Worm (Caenorhabditis elegans): ENCODE results near the gene abu-8.

Gene abu-8

ce11 chrV:5172833-5173232 lies 21.6 kb downstream of the abu-8 start, which contains the start of gene srt-65:
Gene srt-65 (minus strand): TSS chrV:5172933.
- TF ChIP-seq fos-1 (tag; optimal IDR thresholded peaks at IDR 0.05) (no peak), fkh-2 (tag; optimal IDR thresholded peaks at IDR 0.05) (no peak), nhr-12 (tag; optimal IDR thresholded peaks at IDR 0.05) (no peak), nhr-67 (tag; optimal IDR thresholded peaks at IDR 0.05) (no peak), lin-39 (tag; optimal IDR thresholded peaks at IDR 0.05) (no peak), ztf-4 (tag; optimal IDR thresholded peaks at IDR 0.05) (no peak), lsy-12 (tag; optimal IDR thresholded peaks at IDR 0.05) (no peak)

- TF ChIP-seq ztf-11 (tag; optimal IDR thresholded peaks at IDR 0.05), result no peak
- no peak for TF ChIP-seq ceh-28 (tag; optimal IDR thresholded peaks at IDR 0.05)
- no peak for TF ChIP-seq nhr-77 (tag; optimal IDR thresholded peaks at IDR 0.05)
- no peak for TF ChIP-seq unc-39 (tag; optimal IDR thresholded peaks at IDR 0.05)
- TF ChIP-seq fos-1 (tag; optimal IDR thresholded peaks at IDR 0.05), result no peak
- no peak for TF ChIP-seq egl-5 (tag; optimal IDR thresholded peaks at IDR 0.05)
- TF ChIP-seq mml-1 (tag; optimal IDR thresholded peaks at IDR 0.05), result no peak
- TF ChIP-seq fkh-10 (GFP tag; optimal IDR thresholded peaks at IDR 0.05), result no peak
Observed at ce11 chrV:5169586-5169985, 24.8 kb downstream of the abu-8 start, which contains the start of gene srt-64. Gene srt-64 (minus strand): TSS chrV:5169686.

- TF ChIP-seq nhr-11 (tag; optimal IDR thresholded peaks at IDR 0.05) (no peak), unc-39 (tag; optimal IDR thresholded peaks at IDR 0.05) (no peak), nhr-77 (tag; optimal IDR thresholded peaks at IDR 0.05) (no peak)
Observed at ce11 chrV:5165426-5165825, 29.0 kb downstream of the abu-8 start, which contains the start of gene srw-140. Gene srw-140 (plus strand): TSS chrV:5165726.

- TF ChIP-seq unc-39 (tag; optimal IDR thresholded peaks at IDR 0.05) (no peak), nhr-28 (tag; optimal IDR thresholded peaks at IDR 0.05) (no peak), ama-1 (optimal IDR thresholded peaks at IDR 0.05) (no peak), jun-1 (tag; optimal IDR thresholded peaks at IDR 0.05) (no peak), sea-2 (GFP tag; optimal IDR thresholded peaks at IDR 0.05) (no peak), egl-5 (tag; optimal IDR thresholded peaks at IDR 0.05) (no peak), nfya-1 (tag; optimal IDR thresholded peaks at IDR 0.05; ENCODE audit: insufficient read depth) (no peak), lin-39 (tag; optimal IDR thresholded peaks at IDR 0.05) (no peak), pha-4 (tag; optimal IDR thresholded peaks at IDR 0.05) (no peak), unc-62 (GFP tag; optimal IDR thresholded peaks at IDR 0.05) (no peak), pqm-1 (tag; optimal IDR thresholded peaks at IDR 0.05) (no peak), nhr-77 (tag; optimal IDR thresholded peaks at IDR 0.05) (no peak), zag-1 (tag; optimal IDR thresholded peaks at IDR 0.05) (no peak), snpc-4 (tag; optimal IDR thresholded peaks at IDR 0.05) (no peak), elt-3 (tag; optimal IDR thresholded peaks at IDR 0.05) (no peak), tbx-2 (tag; optimal IDR thresholded peaks at IDR 0.05) (no peak), nhr-11 (tag; optimal IDR thresholded peaks at IDR 0.05) (no peak), nhr-12 (tag; optimal IDR thresholded peaks at IDR 0.05) (no peak)
Observed at ce11 chrV:5164682-5165081, 29.7 kb downstream of the abu-8 start, which contains the start of gene abu-7. Gene abu-7 (minus strand): TSS chrV:5164782.

- TF ChIP-seq nfya-1 (tag; optimal IDR thresholded peaks at IDR 0.05; ENCODE audit: insufficient read depth) (no peak), nhr-43 (tag; optimal IDR thresholded peaks at IDR 0.05; ENCODE audit: poor library complexity, severe bottlenecking) (no peak), ztf-11 (tag; optimal IDR thresholded peaks at IDR 0.05) (no peak), elt-2 (tag; optimal IDR thresholded peaks at IDR 0.05) (no peak), daf-12 (tag; optimal IDR thresholded peaks at IDR 0.05) (no peak), ama-1 (optimal IDR thresholded peaks at IDR 0.05) (no peak), nhr-67 (tag; optimal IDR thresholded peaks at IDR 0.05) (no peak), nhr-77 (tag; optimal IDR thresholded peaks at IDR 0.05) (no peak), fkh-2 (tag; optimal IDR thresholded peaks at IDR 0.05) (no peak), ceh-16 (tag; optimal IDR thresholded peaks at IDR 0.05) (no peak), zag-1 (tag; optimal IDR thresholded peaks at IDR 0.05) (no peak), egl-27 (tag; optimal IDR thresholded peaks at IDR 0.05) (no peak), mdl-1 (tag; optimal IDR thresholded peaks at IDR 0.05) (no peak), tbx-2 (tag; optimal IDR thresholded peaks at IDR 0.05) (no peak), ceh-28 (tag; optimal IDR thresholded peaks at IDR 0.05) (no peak), snpc-4 (tag; optimal IDR thresholded peaks at IDR 0.05) (no peak), unc-62 (GFP tag; optimal IDR thresholded peaks at IDR 0.05) (no peak), nhr-12 (tag; optimal IDR thresholded peaks at IDR 0.05) (no peak), sea-2 (GFP tag; optimal IDR thresholded peaks at IDR 0.05) (no peak), jun-1 (tag; optimal IDR thresholded peaks at IDR 0.05) (no peak)
Observed at ce11 chrV:5161792-5162191, 32.6 kb downstream of the abu-8 start, which contains the start of gene abu-6. Gene abu-6 (minus strand): TSS chrV:5161892.

All from whole organism, L3 larva.